Fruit fly (Drosophila melanogaster) whole organism, wandering third instar larva: ENCODE results near the gene Cyp4s3.

ENCODE experiments used
- Dfd ChIP-seq: fragments of >200 bp; optimal IDR thresholded peaks from 2 replicates; lab custom pipeline; 2017; ENCODE audit warnings: missing biosample characterization, missing genetic modification characterization
- HLH106 ChIP-seq: fragments of 200-800 bp; optimal IDR thresholded peaks from 3 replicates; lab custom pipeline; 2019; ENCODE audit warnings: missing biosample characterization, mild to moderate bottlenecking, missing genetic modification characterization, moderate library complexity
- Myc ChIP-seq: fragments of >200 bp; optimal IDR thresholded peaks from 2 replicates; lab custom pipeline; 2017
- N ChIP-seq: fragments of >200 bp; optimal IDR thresholded peaks from 2 replicates; lab custom pipeline; 2018; ENCODE audit warnings: missing biosample characterization, missing external identifiers, missing genetic modification characterization
- Rel ChIP-seq, 2 experiments: fragments of 200-800 bp; sonication (Bioruptor generic) in 1 of 2; optimal IDR thresholded peaks; 2 replicates in 1 of 2; 3 replicates in 1 of 2; lab custom pipeline; 2016 to 2019; ENCODE audit warnings: mild to moderate bottlenecking in 2 of 2, missing biosample characterization in 2 of 2, missing genetic modification characterization in 2 of 2, moderate library complexity in 1 of 2
- Vsx2 ChIP-seq: fragments of 200-300, 225-300 bp; sonication (Bioruptor generic); optimal IDR thresholded peaks from 2 replicates; lab custom pipeline; 2018; ENCODE audit warnings: missing biosample characterization, missing genetic modification characterization; ENCODE audit not compliant: partially characterized antibody
- brk ChIP-seq: fragments of 200-800 bp; sonication (Bioruptor generic); optimal IDR thresholded peaks from 2 replicates; lab custom pipeline; 2016; ENCODE audit warnings: missing biosample characterization, mild to moderate bottlenecking, missing genetic modification characterization
- fru ChIP-seq: fragments of 200-800 bp; sonication (Bioruptor generic); optimal IDR thresholded peaks from 3 replicates; lab custom pipeline; 2016; ENCODE audit warnings: missing biosample characterization, mild to moderate bottlenecking, missing genetic modification characterization
- h ChIP-seq: fragments of 200-800 bp; sonication (Bioruptor generic); optimal IDR thresholded peaks from 3 replicates; lab custom pipeline; 2016; ENCODE audit warnings: missing biosample characterization, mild to moderate bottlenecking, missing genetic modification characterization
- rgr ChIP-seq: fragments of 200-800 bp; sonication (Bioruptor generic); optimal IDR thresholded peaks from 3 replicates; lab custom pipeline; 2016; ENCODE audit warnings: missing biosample characterization, mild to moderate bottlenecking, missing genetic modification characterization
- sv ChIP-seq: fragments of 200-800 bp; sonication (Bioruptor generic); optimal IDR thresholded peaks from 3 replicates; lab custom pipeline; 2016; ENCODE audit warnings: missing biosample characterization, missing genetic modification characterization
- tai ChIP-seq: sonication (Bioruptor generic); optimal IDR thresholded peaks from 2 replicates; lab custom pipeline; 2016; ENCODE audit warnings: missing biosample characterization, missing genetic modification characterization
- usp ChIP-seq: fragments of >200 bp; optimal IDR thresholded peaks from 2 replicates; lab custom pipeline; 2017; ENCODE audit warnings: missing biosample characterization, missing genetic modification characterization

DNA sequence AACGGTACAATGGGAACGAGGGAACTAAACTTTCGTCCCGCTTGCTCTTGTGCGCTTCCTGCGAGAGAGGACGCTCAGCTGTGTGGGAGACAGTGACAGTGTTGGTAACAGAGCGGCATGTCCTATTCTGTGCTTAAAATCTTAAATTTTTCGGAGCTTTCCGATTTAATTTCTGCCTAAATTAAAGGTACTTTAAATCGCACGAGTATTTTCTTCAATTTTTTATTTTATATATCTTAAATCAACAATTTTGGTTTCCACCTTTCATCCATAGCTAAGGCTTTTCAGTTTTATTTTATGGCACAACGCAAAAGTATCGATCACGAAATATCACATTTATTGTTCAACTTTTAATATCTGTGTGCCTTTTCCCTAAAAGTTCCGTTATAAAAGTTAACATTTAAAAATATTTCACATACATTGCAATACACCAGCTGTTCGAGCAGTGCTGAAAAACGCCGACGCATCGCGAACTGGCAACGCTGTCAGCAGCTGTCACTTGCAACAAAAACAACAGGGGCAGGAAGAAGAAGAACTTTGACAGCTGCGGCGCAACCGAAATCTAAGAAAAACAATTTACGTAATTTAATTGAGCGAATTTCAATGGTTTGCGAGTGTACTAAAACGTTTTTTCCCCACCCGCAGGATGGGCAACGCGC is 52.8 kb downstream of the Cyp4s3 start, which contains the start of the genes hiw and ND-B18:
- TF ChIP-seq Rel (GFP tag; optimal IDR thresholded peaks at IDR 0.05; lab: Kevin White, UChicago) (no peak), Rel (tag; optimal IDR thresholded peaks at IDR 0.05; lab: Kevin White, UChicago) (peak; percentile 24), sv (no peak), rgr (GFP tag; lab: Kevin White, UChicago) (peak; percentile 43), tai (no peak), HLH106 (tag; lab: Kevin White, UChicago) (peak; percentile 16), brk (no peak), Dfd (GFP tag; lab: Kevin White, UChicago) (no peak), Vsx2 (GFP tag; lab: Kevin White, UChicago) (no peak), fru (GFP tag; lab: Kevin White, UChicago) (peak; percentile 25), Myc (peak; percentile 23), N (no peak), usp (GFP tag; lab: Kevin White, UChicago) (no peak), h (peak; percentile 47)
